Worm (Caenorhabditis elegans) whole organism, early embryonic: ENCODE data around the gene C50E3.7.

ENCODE experiments used
- B0310.2 ChIP-seq: sonication (generic microtip); optimal IDR thresholded peaks from 2 replicates; lab custom pipeline; 2016; ENCODE audit warnings: mild to moderate bottlenecking, missing genetic modification characterization, missing compliant biosample characterization
- aly-1 ChIP-seq: sonication (generic microtip); optimal IDR thresholded peaks from 2 replicates; lab custom pipeline; 2016; ENCODE audit warnings: missing genetic modification characterization, missing compliant biosample characterization
- ama-1 ChIP-seq: fragments of 150-350 bp; optimal IDR thresholded peaks from 2 replicates; lab custom pipeline; 2014
- ceh-13 ChIP-seq: fragments of 200-800 bp; sonication (Bioruptor generic); optimal IDR thresholded peaks from 2 replicates; lab custom pipeline; 2018; ENCODE audit warnings: mild to moderate bottlenecking, missing genetic modification characterization, missing compliant biosample characterization
- ceh-36 ChIP-seq: sonication (generic microtip); optimal IDR thresholded peaks from 2 replicates; lab custom pipeline; 2016; ENCODE audit warnings: missing genetic modification characterization, inconsistent platforms, missing compliant biosample characterization
- ets-7 ChIP-seq: sonication (generic microtip); optimal IDR thresholded peaks from 2 replicates; lab custom pipeline; 2016; ENCODE audit warnings: missing genotype, missing genetic modification characterization, missing compliant biosample characterization
- flt-1 ChIP-seq: fragments of 200-800 bp; sonication (Bioruptor generic); IDR thresholded peaks from 2 replicates; pipeline ENCODE4 v1.3.6; 2022; ENCODE audit warnings: missing genetic modification characterization, missing compliant biosample characterization
- hmg-4 ChIP-seq: fragments of 200-800 bp; sonication (Bioruptor generic); optimal IDR thresholded peaks from 2 replicates; lab custom pipeline; 2018; ENCODE audit warnings: mild to moderate bottlenecking, missing genetic modification characterization, missing compliant biosample characterization
- hnd-1 ChIP-seq: sonication (generic microtip); optimal IDR thresholded peaks from 2 replicates; lab custom pipeline; 2016; ENCODE audit warnings: missing genetic modification characterization, missing compliant biosample characterization
- pes-1 ChIP-seq: fragments of 200-800 bp; sonication (Bioruptor generic); IDR thresholded peaks from 2 replicates; pipeline ENCODE4 v1.3.6; 2022; ENCODE audit warnings: missing genetic modification reagents, missing genetic modification characterization, missing compliant biosample characterization
- scrt-1 ChIP-seq: fragments of 200-800 bp; sonication (Bioruptor generic); IDR thresholded peaks from 2 replicates; pipeline ENCODE4 v1.3.6; 2022; ENCODE audit warnings: missing genetic modification characterization, missing compliant biosample characterization
- sea-1 ChIP-seq: fragments of 200-800 bp; sonication (Bioruptor generic); conservative IDR thresholded peaks from 2 replicates; pipeline ENCODE4 v1.3.6; 2022; ENCODE audit warnings: missing genetic modification characterization, missing compliant biosample characterization
- tbx-11 ChIP-seq: fragments of 200-800 bp; sonication (Bioruptor generic); IDR thresholded peaks from 2 replicates; pipeline ENCODE4 v1.3.6; 2022; ENCODE audit warnings: missing genetic modification characterization, missing compliant biosample characterization
- tbx-37 ChIP-seq: fragments of 200-800 bp; sonication (Bioruptor generic); conservative IDR thresholded peaks from 2 replicates; pipeline ENCODE4 v1.3.6; 2022; ENCODE audit warnings: missing genetic modification reagents, missing genetic modification characterization, missing compliant biosample characterization

DNA sequence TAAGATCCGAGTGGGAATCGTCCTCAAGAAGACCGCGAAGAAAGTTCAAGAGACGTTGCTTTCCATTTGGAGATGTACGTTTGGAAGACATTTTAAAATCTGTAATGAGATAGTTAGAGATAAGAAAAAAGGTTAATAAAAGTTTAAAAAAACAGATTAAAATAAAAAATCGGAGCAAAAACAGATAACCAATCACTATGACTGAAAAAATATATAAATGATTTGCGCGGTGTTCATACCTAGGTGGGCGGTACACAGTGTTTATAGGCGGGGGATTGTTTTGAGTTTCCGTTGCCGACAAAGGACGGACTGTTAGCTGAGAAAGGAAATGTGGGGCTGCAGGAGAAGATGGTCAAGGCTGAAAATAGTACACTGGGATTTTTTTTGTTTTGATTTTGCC is 39.5 kb downstream of the C50E3.7 start, which contains the start of gene ets-7:
- no peak for TF ChIP-seq ets-7 (tag; lab: Kevin White, UChicago)
- no peak for TF ChIP-seq tbx-37 (GFP tag; lab: Robert Waterston, UW)
- no peak for TF ChIP-seq ama-1 (lab: Kevin White, UChicago)
- TF ChIP-seq B0310.2: no peak
- TF ChIP-seq ceh-36 (tag; lab: Kevin White, UChicago): no peak
- no peak for TF ChIP-seq hnd-1
- TF ChIP-seq tbx-11: no peak
- no peak for TF ChIP-seq aly-1 (tag; lab: Kevin White, UChicago)
- TF ChIP-seq pes-1 (GFP tag; lab: Robert Waterston, UW): no peak
- TF ChIP-seq scrt-1 (GFP tag; lab: Robert Waterston, UW): no peak
- TF ChIP-seq flt-1 (GFP tag; lab: Robert Waterston, UW): no peak
- no peak for TF ChIP-seq ceh-13 (GFP tag; lab: Kevin White, UChicago)
- no peak for TF ChIP-seq sea-1 (GFP tag; lab: Robert Waterston, UW)
- no peak for TF ChIP-seq hmg-4
